Worm (Caenorhabditis elegans): ENCODE results near the gene smz-1.

DNA sequence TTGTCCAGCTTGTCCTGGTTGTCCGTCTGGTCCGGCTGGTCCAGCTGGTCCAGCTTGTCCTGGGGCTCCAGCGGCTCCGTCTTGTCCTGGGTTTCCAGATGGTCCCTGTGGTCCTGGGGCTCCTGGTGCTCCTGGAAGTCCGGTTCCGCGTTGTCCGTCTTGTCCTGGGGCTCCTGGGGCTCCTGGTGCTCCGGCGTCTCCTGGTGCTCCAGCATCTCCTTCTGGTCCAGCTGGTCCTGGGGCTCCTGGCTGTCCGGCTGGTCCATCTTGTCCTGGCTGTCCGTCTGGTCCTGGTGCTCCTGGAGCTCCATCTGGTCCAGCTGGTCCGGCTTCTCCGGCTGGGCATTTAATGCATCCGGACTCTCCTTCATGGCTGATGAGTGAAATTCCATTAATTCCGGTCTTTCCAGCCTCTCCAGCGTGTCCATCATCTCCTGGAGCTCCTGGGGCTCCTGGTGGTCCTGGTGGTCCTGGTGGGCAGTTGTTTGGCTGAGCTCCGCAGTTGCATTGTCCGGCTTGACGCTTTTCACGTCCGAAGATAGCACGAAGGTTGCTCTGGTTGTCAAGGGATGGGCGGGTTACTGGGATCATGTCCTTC, 27.1 kb upstream of the smz-1 start:
- TF ChIP-seq scrt-1 (GFP tag; IDR thresholded peaks at IDR 0.05) (no peak), tbx-11 (GFP tag; IDR thresholded peaks at IDR 0.05) (no peak), ceh-13 (GFP tag; optimal IDR thresholded peaks at IDR 0.05) (no peak), ets-7 (tag; optimal IDR thresholded peaks at IDR 0.05) (no peak), ama-1 (optimal IDR thresholded peaks at IDR 0.05) (no peak), ceh-36 (tag; optimal IDR thresholded peaks at IDR 0.05) (no peak), flt-1 (GFP tag; IDR thresholded peaks at IDR 0.05) (no peak), aly-1 (tag; optimal IDR thresholded peaks at IDR 0.05) (no peak), sea-1 (GFP tag; conservative IDR thresholded peaks at IDR 0.05) (no peak), B0310.2 (tag; optimal IDR thresholded peaks at IDR 0.05) (no peak)
